Fruit fly (Drosophila melanogaster) whole organism, prepupa: Measurements from ENCODE around the gene Rcd-1r.

Experiments
- CG10669 ChIP-seq: fragments of 200-800 bp; sonication (Bioruptor generic); optimal IDR thresholded peaks from 3 replicates; lab custom pipeline; 2018; ENCODE audit warnings: missing biosample characterization, mild to moderate bottlenecking, missing genetic modification characterization, moderate library complexity
- CG11294 ChIP-seq: fragments of 200-800 bp; sonication (Bioruptor generic); IDR thresholded peaks from 2 replicates; pipeline ENCODE4 v1.3.6; 2022; ENCODE audit warnings: missing biosample characterization, missing genetic modification characterization
- CG11762 ChIP-seq: fragments of 200-800 bp; sonication (Bioruptor generic); optimal IDR thresholded peaks from 3 replicates; lab custom pipeline; 2016; ENCODE audit warnings: missing biosample characterization, missing genetic modification characterization; ENCODE audit not compliant: insufficient read depth
- CG11902 ChIP-seq: fragments of 200-800 bp; sonication (Bioruptor generic); optimal IDR thresholded peaks from 3 replicates; lab custom pipeline; 2016; ENCODE audit warnings: missing biosample characterization, missing genetic modification characterization
- CG16779 ChIP-seq: fragments of 200-800 bp; sonication (Bioruptor generic); optimal IDR thresholded peaks from 3 replicates; lab custom pipeline; 2017; ENCODE audit warnings: missing biosample characterization, mild to moderate bottlenecking, missing genetic modification characterization
- CG3032 ChIP-seq: fragments of 200-800 bp; optimal IDR thresholded peaks from 2 replicates; lab custom pipeline; 2019; ENCODE audit warnings: missing biosample characterization, mild to moderate bottlenecking, missing genetic modification characterization, moderate library complexity
- CG31627 ChIP-seq: fragments of 200-800 bp; sonication (Bioruptor generic); optimal IDR thresholded peaks from 3 replicates; lab custom pipeline; 2016; ENCODE audit warnings: missing biosample characterization, missing genetic modification characterization
- CG32006 ChIP-seq: fragments of 200-800 bp; sonication (Bioruptor generic); optimal IDR thresholded peaks from 3 replicates; lab custom pipeline; 2017; ENCODE audit warnings: missing biosample characterization, mild to moderate bottlenecking, missing genetic modification characterization
- CG3919 ChIP-seq: fragments of 200-800 bp; sonication (Bioruptor generic); optimal IDR thresholded peaks from 3 replicates; lab custom pipeline; 2016; ENCODE audit warnings: missing biosample characterization, missing genetic modification characterization
- CG4318 ChIP-seq: fragments of 200-800 bp; sonication (Bioruptor generic); optimal IDR thresholded peaks from 3 replicates; lab custom pipeline; 2017; ENCODE audit warnings: missing biosample characterization, mild to moderate bottlenecking, missing genetic modification characterization
- CG6163 ChIP-seq: fragments of 200-800 bp; sonication (Bioruptor generic); IDR thresholded peaks from 3 replicates; pipeline ENCODE4 v1.3.6; 2022; ENCODE audit warnings: missing biosample characterization, missing genetic modification characterization
- CG6792 ChIP-seq: fragments of 200-800 bp; sonication (Bioruptor generic); optimal IDR thresholded peaks from 3 replicates; lab custom pipeline; 2016; ENCODE audit warnings: missing biosample characterization, missing genetic modification characterization
- CG6808 ChIP-seq: fragments of 200-800 bp; sonication (Bioruptor generic); optimal IDR thresholded peaks from 3 replicates; lab custom pipeline; 2017; ENCODE audit warnings: missing biosample characterization, missing genetic modification characterization, mild to moderate bottlenecking, moderate library complexity, missing genetic modification reagents
- CG6854 ChIP-seq: fragments of 200-800 bp; sonication (Bioruptor generic); optimal IDR thresholded peaks from 2 replicates; lab custom pipeline; 2017; ENCODE audit warnings: missing biosample characterization, mild to moderate bottlenecking, missing genetic modification characterization
- CG7368 ChIP-seq: fragments of 200-800 bp; sonication (Bioruptor generic); optimal IDR thresholded peaks from 3 replicates; lab custom pipeline; 2016; ENCODE audit warnings: missing biosample characterization, missing genetic modification characterization
- CG8119 ChIP-seq: fragments of 200-800 bp; sonication (Bioruptor generic); IDR thresholded peaks from 3 replicates; pipeline ENCODE4 v1.3.6; 2022; ENCODE audit warnings: missing biosample characterization, missing genetic modification characterization
- CG8632 ChIP-seq: fragments of 200-800 bp; sonication (Bioruptor generic); optimal IDR thresholded peaks from 3 replicates; lab custom pipeline; 2016; ENCODE audit warnings: missing biosample characterization, missing genetic modification characterization
- CG9139 ChIP-seq: fragments of 200-800 bp; sonication (Bioruptor generic); optimal IDR thresholded peaks from 3 replicates; lab custom pipeline; 2017; ENCODE audit warnings: missing biosample characterization, mild to moderate bottlenecking, missing genetic modification characterization
- Eip75B ChIP-seq: fragments of 200-800 bp; sonication (Bioruptor generic); optimal IDR thresholded peaks from 3 replicates; lab custom pipeline; 2016; ENCODE audit warnings: missing biosample characterization, missing genetic modification characterization
- Ets21C ChIP-seq: fragments of 200-800 bp; sonication (Bioruptor generic); optimal IDR thresholded peaks from 3 replicates; lab custom pipeline; 2016; ENCODE audit warnings: missing biosample characterization, missing genetic modification characterization
- Ets96B ChIP-seq: fragments of 200-800 bp; optimal IDR thresholded peaks from 2 replicates; lab custom pipeline; 2019; ENCODE audit warnings: missing biosample characterization, mild to moderate bottlenecking, missing genetic modification characterization, moderate library complexity
- Gug ChIP-seq: fragments of 200-800 bp; sonication (Bioruptor generic); IDR thresholded peaks from 2 replicates; pipeline ENCODE4 v1.3.6; 2022; ENCODE audit warnings: missing biosample characterization, missing genetic modification characterization
- Hr38 ChIP-seq: sonication (Bioruptor generic); optimal IDR thresholded peaks from 2 replicates; lab custom pipeline; 2016; ENCODE audit warnings: missing biosample characterization, missing genetic modification characterization
- Hr39 ChIP-seq: fragments of 200-800 bp; sonication (Bioruptor generic); optimal IDR thresholded peaks from 2 replicates; lab custom pipeline; 2016; ENCODE audit warnings: missing biosample characterization, missing genetic modification characterization
- Hr4 ChIP-seq: fragments of 200-800 bp; sonication (Bioruptor generic); optimal IDR thresholded peaks from 3 replicates; lab custom pipeline; 2016; ENCODE audit warnings: missing biosample characterization, missing genetic modification characterization
- Lpt ChIP-seq: fragments of 200-800 bp; sonication (Bioruptor generic); optimal IDR thresholded peaks from 3 replicates; lab custom pipeline; 2016; ENCODE audit warnings: missing biosample characterization, missing genetic modification characterization
- OdsH ChIP-seq: fragments of 200-800 bp; sonication (Bioruptor generic); optimal IDR thresholded peaks from 3 replicates; lab custom pipeline; 2016; ENCODE audit warnings: missing biosample characterization, missing genetic modification characterization
- Sox14 ChIP-seq: fragments of 200-800 bp; sonication (Bioruptor generic); optimal IDR thresholded peaks from 3 replicates; lab custom pipeline; 2016; ENCODE audit warnings: missing biosample characterization, missing genetic modification characterization
- achi ChIP-seq: fragments of 200-800 bp; sonication (Bioruptor generic); optimal IDR thresholded peaks from 3 replicates; lab custom pipeline; 2016; ENCODE audit warnings: missing biosample characterization, missing genetic modification characterization
- acj6 ChIP-seq: fragments of 200-800 bp; sonication (Bioruptor generic); optimal IDR thresholded peaks from 3 replicates; lab custom pipeline; 2016; ENCODE audit warnings: missing biosample characterization, missing genetic modification characterization
- dac ChIP-seq: fragments of 200-800 bp; sonication (Bioruptor generic); optimal IDR thresholded peaks from 2 replicates; lab custom pipeline; 2017; ENCODE audit warnings: missing biosample characterization, mild to moderate bottlenecking, missing genetic modification characterization
- dsx ChIP-seq: fragments of 200-800 bp; optimal IDR thresholded peaks from 3 replicates; lab custom pipeline; 2019; ENCODE audit warnings: missing biosample characterization, mild to moderate bottlenecking, missing genetic modification characterization, moderate library complexity; ENCODE audit not compliant: poor library complexity, severe bottlenecking
- fd59A ChIP-seq: fragments of 200-800 bp; sonication (Bioruptor generic); optimal IDR thresholded peaks from 2 replicates; lab custom pipeline; 2017; ENCODE audit warnings: missing biosample characterization, mild to moderate bottlenecking, missing genetic modification characterization, missing genetic modification reagents
- lz ChIP-seq: fragments of 200-800 bp; sonication (Bioruptor generic); optimal IDR thresholded peaks from 3 replicates; lab custom pipeline; 2016; ENCODE audit warnings: missing biosample characterization, missing genetic modification characterization
- salr ChIP-seq, 2 experiments: fragments of 200-800 bp; sonication (Bioruptor generic); optimal IDR thresholded peaks; 3 replicates each; lab custom pipeline; 2016 to 2018; ENCODE audit warnings: missing biosample characterization in 2 of 2, missing genetic modification characterization in 2 of 2, mild to moderate bottlenecking in 1 of 2
- svp ChIP-seq: fragments of 200-800 bp; sonication (Bioruptor generic); peaks from one replicate; lab custom pipeline; 2016; ENCODE audit warnings: missing biosample characterization, missing genetic modification characterization
- vri ChIP-seq: fragments of 200-800 bp; sonication (Bioruptor generic); optimal IDR thresholded peaks from 3 replicates; lab custom pipeline; 2016; ENCODE audit warnings: missing biosample characterization, mild to moderate bottlenecking, missing genetic modification characterization

Rcd-1r gene

dm6 chr2L:8989037-8989591 is 24.8 kb downstream of the Rcd-1r start, which contains the start of gene rost (continued):
- TF ChIP-seq CG32006 (no peak), salr (GFP tag; optimal IDR thresholded peaks at IDR 0.05; lab: Kevin White, UChicago) (no peak), CG6808 (GFP tag; lab: Kevin White, UChicago) (peak; percentile 1), CG16779 (tag; lab: Kevin White, UChicago) (no peak), achi (GFP tag; lab: Kevin White, UChicago) (peak; percentile 10), vri (GFP tag; lab: Kevin White, UChicago) (peak; percentile 77), CG31627 (GFP tag; lab: Kevin White, UChicago) (no peak), lz (GFP tag; lab: Kevin White, UChicago) (no peak), CG11294 (GFP tag; lab: Robert Waterston, UW) (no peak), Gug (GFP tag; lab: Robert Waterston, UW) (no peak), CG3919 (GFP tag; lab: Kevin White, UChicago) (peak; percentile 9), acj6 (GFP tag; lab: Kevin White, UChicago) (no peak), Ets21C (GFP tag; lab: Kevin White, UChicago) (no peak), CG6163 (GFP tag; lab: Robert Waterston, UW) (no peak), CG11762 (GFP tag; lab: Kevin White, UChicago) (no peak), CG11902 (GFP tag; lab: Kevin White, UChicago) (no peak), OdsH (no peak), CG8119 (GFP tag; lab: Robert Waterston, UW) (no peak), Eip75B (GFP tag; lab: Kevin White, UChicago) (no peak), CG4318 (GFP tag; lab: Kevin White, UChicago) (no peak), Sox14 (no peak), dac (GFP tag; lab: Kevin White, UChicago) (no peak), Hr39 (GFP tag; lab: Kevin White, UChicago) (no peak), dsx (GFP tag; lab: Kevin White, UChicago) (no peak), Lpt (GFP tag; lab: Kevin White, UChicago) (peak; percentile 46), svp (peak; percentile 86), CG8632 (GFP tag; lab: Kevin White, UChicago) (peak; percentile 6), CG9139 (GFP tag; lab: Kevin White, UChicago) (peak; percentile 27), Hr38 (GFP tag; lab: Kevin White, UChicago) (no peak), Hr4 (GFP tag; lab: Kevin White, UChicago) (no peak), CG7368 (GFP tag; lab: Kevin White, UChicago) (no peak), CG3032 (no peak), CG6792 (GFP tag; lab: Kevin White, UChicago) (no peak), CG10669 (GFP tag; lab: Kevin White, UChicago) (peak; percentile 3), fd59A (GFP tag; lab: Kevin White, UChicago) (no peak)

dm6 chr2L:8987251-8987937 is 26.5 kb downstream of the Rcd-1r start:
- TF ChIP-seq dsx (GFP tag; lab: Kevin White, UChicago) = peak; percentile 92
- TF ChIP-seq CG6854 = no peak
- TF ChIP-seq svp = peak; percentile 82
- TF ChIP-seq Ets96B (tag; lab: Kevin White, UChicago) = no peak
- no peak for TF ChIP-seq CG32006
